Worm (Caenorhabditis elegans): Measurements from ENCODE around the gene R03G8.1.

DNA sequence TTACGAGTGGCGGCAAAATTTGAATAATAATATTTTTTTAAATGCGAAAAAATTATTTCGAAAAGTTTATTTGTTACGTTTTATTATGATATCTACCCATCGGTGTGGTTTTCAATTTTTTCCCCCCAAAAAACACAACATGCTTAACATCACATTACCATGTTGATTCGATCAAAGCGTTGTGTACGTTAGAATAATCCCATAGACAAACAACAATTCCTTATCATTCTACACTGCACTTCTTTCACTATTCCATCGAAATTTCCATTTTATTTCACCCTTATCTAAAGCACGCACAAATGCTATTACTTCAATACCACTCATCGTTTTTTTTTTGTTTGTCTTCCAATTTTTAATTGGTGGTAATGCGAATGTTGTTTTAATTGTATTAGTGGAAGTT, 24.4 kb upstream of the R03G8.1 start:
- TF ChIP-seq tab-1 (GFP tag; IDR thresholded peaks at IDR 0.05) (no peak), cog-1 (tag; optimal IDR thresholded peaks at IDR 0.05) (no peak), med-1 (GFP tag; optimal IDR thresholded peaks at IDR 0.05; ENCODE audit: insufficient read depth) (no peak), ref-1 (GFP tag; conservative IDR thresholded peaks at IDR 0.05) (no peak), ztf-23 (GFP tag; IDR thresholded peaks at IDR 0.05) (no peak), klf-2 (GFP tag; conservative IDR thresholded peaks at IDR 0.05) (no peak)

Data from whole organism, midembryonic.